Worm (Caenorhabditis elegans) whole organism, L1 larva: ENCODE measurements around the gene srh-131.
A peak's percentile ranks its signal among the peaks of the same experiment; 100 is the strongest.

Experiments
- C04F5.9 ChIP-seq: sonication (generic microtip); optimal IDR thresholded peaks from 2 replicates; lab custom pipeline; 2016; ENCODE audit warnings: missing genetic modification characterization, missing compliant biosample characterization
- F16B12.6 ChIP-seq: fragments of 150-350 bp; optimal IDR thresholded peaks from 2 replicates; lab custom pipeline; 2014; ENCODE audit warnings: missing biosample characterization, missing genetic modification characterization
- Y116A8C.19 ChIP-seq: sonication (generic microtip); optimal IDR thresholded peaks from 2 replicates; lab custom pipeline; 2016; ENCODE audit warnings: missing compliant biosample characterization, missing genetic modification characterization, borderline replicate concordance
- ama-1 ChIP-seq: fragments of 150-350 bp; optimal IDR thresholded peaks from 2 replicates; lab custom pipeline; 2014
- ces-1 ChIP-seq: fragments of 150-350 bp; optimal IDR thresholded peaks from 2 replicates; lab custom pipeline; 2014; ENCODE audit warnings: missing biosample characterization, missing genetic modification reagents, missing genetic modification characterization
- dpl-1 ChIP-seq, 3 experiments: fragments of 150-350 bp in 2 of 3; sonication (generic microtip) in 1 of 3; optimal IDR thresholded peaks; 2 replicates each; lab custom pipeline; 2014 to 2017; ENCODE audit warnings: missing biosample characterization in 3 of 3, missing genetic modification characterization in 3 of 3, missing genetic modification reagents in 3 of 3
- dsc-1 ChIP-seq: sonication (generic microtip); optimal IDR thresholded peaks from 2 replicates; lab custom pipeline; 2016; ENCODE audit warnings: mild to moderate bottlenecking, missing genetic modification characterization, missing compliant biosample characterization
- efl-1 ChIP-seq, 4 experiments: fragments of 150-350 bp; optimal IDR thresholded peaks in 3 of 4; peaks in 1 of 4; 1 replicate in 1 of 4; 2 replicates in 3 of 4; lab custom pipeline; 2014; ENCODE audit warnings: missing biosample characterization in 2 of 4, missing genetic modification characterization in 2 of 4, missing genetic modification reagents in 2 of 4
- efl-3 ChIP-seq: fragments of 200-800 bp; sonication (Bioruptor generic); optimal IDR thresholded peaks from 2 replicates; lab custom pipeline; 2018; ENCODE audit warnings: mild to moderate bottlenecking, missing genetic modification characterization, missing compliant biosample characterization
- egl-13 ChIP-seq: sonication (generic microtip); optimal IDR thresholded peaks from 2 replicates; lab custom pipeline; 2016; ENCODE audit warnings: missing genotype, missing genetic modification reagents, missing genetic modification characterization, missing compliant biosample characterization
- egl-27 ChIP-seq, 2 experiments: fragments of 150-350 bp in 1 of 2; sonication (generic microtip); optimal IDR thresholded peaks; 3 replicates each; lab custom pipeline; 2017 to 2018; ENCODE audit warnings: missing biosample characterization in 2 of 2, missing genetic modification characterization in 2 of 2, missing genetic modification reagents in 2 of 2
- elt-2 ChIP-seq: sonication (generic microtip); optimal IDR thresholded peaks from 2 replicates; lab custom pipeline; 2016; ENCODE audit warnings: missing genetic modification characterization, mild to moderate bottlenecking, inconsistent platforms, missing compliant biosample characterization, missing genetic modification reagents
- ets-5 ChIP-seq: fragments of 200-800 bp; sonication (Bioruptor generic); IDR thresholded peaks from 2 replicates; pipeline ENCODE4 v1.3.6; 2022; ENCODE audit warnings: missing genetic modification characterization, missing compliant biosample characterization
- fkh-10 ChIP-seq: sonication (generic microtip); optimal IDR thresholded peaks from 2 replicates; lab custom pipeline; 2017; ENCODE audit warnings: missing biosample characterization, missing genetic modification reagents, missing genetic modification characterization
- fkh-8 ChIP-seq: sonication (generic microtip); optimal IDR thresholded peaks from 2 replicates; lab custom pipeline; 2016; ENCODE audit warnings: mild to moderate bottlenecking, missing genetic modification characterization, missing compliant biosample characterization
- fos-1 ChIP-seq: fragments of 150-350 bp; optimal IDR thresholded peaks from 2 replicates; lab custom pipeline; 2014; ENCODE audit warnings: missing biosample characterization, missing genetic modification characterization
- hlh-4 ChIP-seq: sonication (generic microtip); optimal IDR thresholded peaks from 2 replicates; lab custom pipeline; 2016; ENCODE audit warnings: mild to moderate bottlenecking, missing genetic modification characterization, missing compliant biosample characterization
- isw-1 ChIP-seq: fragments of 200-800 bp; sonication (Bioruptor generic); IDR thresholded peaks from 2 replicates; pipeline ENCODE4 v1.3.6; 2022; ENCODE audit warnings: missing genetic modification characterization, missing compliant biosample characterization
- jun-1 ChIP-seq: fragments of 150-350 bp; optimal IDR thresholded peaks from 2 replicates; lab custom pipeline; 2014; ENCODE audit warnings: missing biosample characterization, missing genetic modification reagents, missing genetic modification characterization
- lin-13 ChIP-seq: fragments of 150-350 bp; optimal IDR thresholded peaks from 2 replicates; lab custom pipeline; 2014; ENCODE audit warnings: missing biosample characterization, missing genetic modification reagents, missing genetic modification characterization
- lin-14 ChIP-seq: fragments of 200-800 bp; sonication (Bioruptor generic); optimal IDR thresholded peaks from 2 replicates; lab custom pipeline; 2018; ENCODE audit warnings: mild to moderate bottlenecking, missing genetic modification characterization, moderate library complexity, missing compliant biosample characterization
- lin-15B ChIP-seq: fragments of 150-350 bp; sonication (generic microtip); optimal IDR thresholded peaks from 3 replicates; lab custom pipeline; 2014; ENCODE audit warnings: missing biosample characterization, missing genetic modification characterization
- lin-35 ChIP-seq, 2 experiments: fragments of 150-350 bp; optimal IDR thresholded peaks; 2 replicates each; lab custom pipeline; 2014; ENCODE audit warnings: missing biosample characterization in 2 of 2, missing genetic modification characterization in 2 of 2, missing genetic modification reagents in 2 of 2
- lin-39 ChIP-seq: fragments of 150-350 bp; optimal IDR thresholded peaks from 2 replicates; lab custom pipeline; 2014; ENCODE audit warnings: missing biosample characterization, missing genetic modification reagents, missing genetic modification characterization
- lsy-2 ChIP-seq, 2 experiments: fragments of 150-350 bp; optimal IDR thresholded peaks; 2 replicates each; lab custom pipeline; 2014; ENCODE audit warnings: missing biosample characterization in 2 of 2, missing genetic modification characterization in 2 of 2
- mab-9 ChIP-seq: fragments of 200-800 bp; sonication (Bioruptor generic); IDR thresholded peaks from 2 replicates; pipeline ENCODE4 v1.3.6; 2022; ENCODE audit warnings: missing genetic modification reagents, missing genetic modification characterization, missing compliant biosample characterization
- nhr-12 ChIP-seq: sonication (generic microtip); optimal IDR thresholded peaks from 2 replicates; lab custom pipeline; 2017; ENCODE audit warnings: missing biosample characterization, missing genetic modification characterization
- nhr-28 ChIP-seq: fragments of 150-350 bp; optimal IDR thresholded peaks from 2 replicates; lab custom pipeline; 2014; ENCODE audit warnings: missing biosample characterization, missing genetic modification characterization
- nhr-71 ChIP-seq: sonication (generic microtip); optimal IDR thresholded peaks from 2 replicates; lab custom pipeline; 2016; ENCODE audit warnings: mild to moderate bottlenecking, missing genetic modification characterization, moderate library complexity, missing compliant biosample characterization
- nhr-76 ChIP-seq: sonication (generic microtip); optimal IDR thresholded peaks from 2 replicates; lab custom pipeline; 2017; ENCODE audit warnings: missing biosample characterization, missing genetic modification characterization
- nhr-84 ChIP-seq: sonication (generic microtip); optimal IDR thresholded peaks from 2 replicates; lab custom pipeline; 2017; ENCODE audit warnings: missing biosample characterization, missing genetic modification characterization
- nhr-85 ChIP-seq: sonication (generic microtip); peaks from one replicate; lab custom pipeline; 2016; ENCODE audit warnings: missing genetic modification characterization, inconsistent platforms, missing compliant biosample characterization
- nhr-90 ChIP-seq: sonication (generic microtip); optimal IDR thresholded peaks from 2 replicates; lab custom pipeline; 2016; ENCODE audit warnings: mild to moderate bottlenecking, missing genetic modification characterization, missing compliant biosample characterization; ENCODE audit not compliant: poor library complexity
- pag-3 ChIP-seq: sonication (generic microtip); optimal IDR thresholded peaks from 2 replicates; lab custom pipeline; 2017; ENCODE audit warnings: missing genetic modification characterization, mild to moderate bottlenecking, missing compliant biosample characterization, antibody characterized with exemption, borderline replicate concordance; ENCODE audit not compliant: insufficient read depth
- rnt-1 ChIP-seq: sonication (generic microtip); optimal IDR thresholded peaks from 2 replicates; lab custom pipeline; 2016; ENCODE audit warnings: mild to moderate bottlenecking, missing genetic modification characterization, moderate library complexity, missing compliant biosample characterization
- skn-1 ChIP-seq: fragments of 150-350 bp; optimal IDR thresholded peaks from 2 replicates; lab custom pipeline; 2014; ENCODE audit warnings: missing biosample characterization, missing genetic modification characterization
- swsn-7 ChIP-seq: sonication (generic microtip); optimal IDR thresholded peaks from 2 replicates; lab custom pipeline; 2016; ENCODE audit warnings: missing genetic modification characterization, missing compliant biosample characterization
- tbx-2 ChIP-seq: sonication (generic microtip); optimal IDR thresholded peaks from 2 replicates; lab custom pipeline; 2016; ENCODE audit warnings: missing genetic modification characterization, missing compliant biosample characterization
- tlp-1 ChIP-seq: fragments of 150-350 bp; optimal IDR thresholded peaks from 2 replicates; lab custom pipeline; 2014; ENCODE audit warnings: missing biosample characterization, missing genetic modification characterization
- unc-62 ChIP-seq: fragments of 150-350 bp; optimal IDR thresholded peaks from 2 replicates; lab custom pipeline; 2014; ENCODE audit warnings: missing biosample characterization, missing genetic modification reagents, missing genetic modification characterization
- unc-98 ChIP-seq: fragments of 200-800 bp; sonication (Bioruptor generic); IDR thresholded peaks from 2 replicates; pipeline ENCODE4 v1.3.6; 2022; ENCODE audit warnings: missing genetic modification characterization, missing compliant biosample characterization
- xbp-1 ChIP-seq: sonication (generic microtip); optimal IDR thresholded peaks from 2 replicates; lab custom pipeline; 2016; ENCODE audit warnings: missing genetic modification characterization, missing compliant biosample characterization
- zip-4 ChIP-seq: fragments of 200-800 bp; sonication (Bioruptor generic); optimal IDR thresholded peaks from 2 replicates; lab custom pipeline; 2018; ENCODE audit warnings: mild to moderate bottlenecking, missing genetic modification characterization, moderate library complexity, missing compliant biosample characterization

The srh-131 gene

DNA sequence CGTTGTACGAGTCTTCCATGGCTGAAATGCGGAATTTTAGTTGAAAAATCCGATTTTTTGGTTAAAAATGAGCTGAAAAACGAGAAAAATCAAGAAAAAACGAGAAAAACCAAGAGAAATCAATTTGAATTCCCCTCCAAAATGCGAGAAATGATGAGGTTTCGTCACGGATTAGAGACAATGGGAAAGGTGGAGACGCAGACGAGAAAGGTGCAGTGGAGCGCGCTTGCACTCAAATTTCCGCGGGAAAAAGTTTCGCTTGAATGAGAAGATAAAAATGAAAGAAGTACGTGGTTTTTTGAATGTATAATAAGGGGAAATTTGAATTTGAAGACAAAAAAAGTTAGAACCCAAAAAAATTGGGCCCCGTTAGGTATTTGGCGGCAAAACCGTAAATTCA, 39.6 kb upstream of the srh-131 start, which contains the start of gene efl-1 (continued):
- TF ChIP-seq mab-9 (GFP tag; lab: Robert Waterston, UW) (peak; percentile 84), C04F5.9 (tag; lab: Kevin White, UChicago) (peak; percentile 52), unc-98 (GFP tag; lab: Robert Waterston, UW) (peak; percentile 77), tlp-1 (tag; lab: Kevin White, UChicago) (no peak), lin-39 (tag; lab: Kevin White, UChicago) (peak; percentile 82), lin-13 (GFP tag; lab: Kevin White, UChicago) (peak; percentile 91), rnt-1 (tag; lab: Kevin White, UChicago) (peak; percentile 97)

DNA sequence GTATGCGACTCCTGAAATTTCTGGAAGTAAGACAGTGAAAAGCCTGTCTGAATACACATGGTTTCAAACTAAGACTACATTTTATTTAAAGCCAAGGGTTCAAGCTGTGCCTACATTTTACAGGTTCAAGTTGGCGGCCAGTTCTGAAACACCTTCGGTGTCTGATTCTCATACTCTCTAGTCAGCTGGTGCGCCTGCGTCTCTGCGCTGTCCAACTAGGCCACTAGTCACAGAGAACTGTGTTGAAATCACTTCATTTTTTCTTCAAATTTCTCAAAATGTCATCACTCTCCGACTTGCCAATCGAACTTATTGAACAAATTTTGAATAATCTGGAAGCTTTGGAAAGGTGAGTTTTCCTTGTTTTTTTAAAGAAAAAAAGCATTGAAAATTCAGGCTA, 38.7 kb upstream of the srh-131 start, which contains the start of gene fbxa-90:
fbxa-90 (plus strand) TSS at position 179 of the 400 bp plus-strand sequence.
- no peak for TF ChIP-seq lin-15B
- no peak for TF ChIP-seq unc-62 (GFP tag; lab: Kevin White, UChicago)
- TF ChIP-seq egl-13 (tag; lab: Kevin White, UChicago), result no peak
- TF ChIP-seq lin-35 (GFP tag; optimal IDR thresholded peaks at IDR 0.05; lab: Kevin White, UChicago), result peak in 1 of 2 experiments; percentile 54
- no peak for TF ChIP-seq mab-9 (GFP tag; lab: Robert Waterston, UW)
- TF ChIP-seq elt-2 (tag; lab: Kevin White, UChicago), result no peak
- TF ChIP-seq skn-1, result peak; percentile 15
- TF ChIP-seq dpl-1 (GFP tag; optimal IDR thresholded peaks at IDR 0.05; lab: Kevin White, UChicago), result peak in 2 of 3 experiments; percentile 27 to 31
- peak; percentile 29 to 64 for TF ChIP-seq efl-1 (optimal IDR thresholded peaks at IDR 0.05; lab: Kevin White, UChicago)
- peak in 1 of 2 experiments; percentile 94 for TF ChIP-seq efl-1 (GFP tag; optimal IDR thresholded peaks at IDR 0.05 in 1 of 2; lab: Kevin White, UChicago)

ce11 chrV:16972134-16972533, 33.2 kb upstream of the srh-131 start, which contains the start of gene srh-119:
Gene srh-119, plus strand, starts transcription at chrV:16972434.
- TF ChIP-seq ama-1 (lab: Kevin White, UChicago) (no peak), jun-1 (tag; lab: Kevin White, UChicago) (no peak), skn-1 (no peak), nhr-28 (tag; lab: Kevin White, UChicago) (no peak), swsn-7 (no peak), egl-13 (tag; lab: Kevin White, UChicago) (no peak), nhr-85 (tag; lab: Kevin White, UChicago) (no peak), xbp-1 (tag; lab: Kevin White, UChicago) (no peak), nhr-71 (tag; lab: Kevin White, UChicago) (no peak), lin-14 (GFP tag; lab: Kevin White, UChicago) (no peak), hlh-4 (no peak), isw-1 (GFP tag; lab: Robert Waterston, UW) (no peak), F16B12.6 (no peak), dsc-1 (no peak), efl-3 (GFP tag; lab: Kevin White, UChicago) (no peak), fos-1 (tag; lab: Kevin White, UChicago) (no peak), ces-1 (GFP tag; lab: Kevin White, UChicago) (no peak), unc-62 (GFP tag; lab: Kevin White, UChicago) (no peak)

DNA sequence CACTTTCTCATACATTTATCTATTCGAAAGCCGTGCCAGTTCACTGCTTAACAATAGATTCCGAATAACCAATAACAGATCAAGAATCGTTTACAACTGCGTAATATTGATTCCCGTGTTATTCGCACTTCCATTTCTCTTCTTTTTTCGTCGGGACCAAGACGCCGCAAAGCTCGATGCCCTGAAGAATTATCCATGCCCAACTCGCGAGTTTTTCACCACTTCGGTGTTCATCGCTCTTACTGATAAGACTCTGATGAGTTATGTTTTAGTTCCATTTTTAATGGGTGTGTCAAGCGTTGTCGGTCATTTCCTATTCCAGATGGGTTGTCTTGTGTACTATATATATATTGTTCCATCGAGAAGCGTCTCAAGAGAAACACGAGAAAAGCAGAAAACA, 32.0 kb upstream of the srh-131 start:
- TF ChIP-seq ets-5 (GFP tag; lab: Robert Waterston, UW), result no peak
- no peak for TF ChIP-seq nhr-12 (tag; lab: Kevin White, UChicago)
- TF ChIP-seq pag-3 (tag; lab: Kevin White, UChicago), result no peak
- TF ChIP-seq egl-27 (tag; optimal IDR thresholded peaks at IDR 0.05; lab: Kevin White, UChicago), result no peak
- no peak for TF ChIP-seq jun-1 (tag; lab: Kevin White, UChicago)
- no peak for TF ChIP-seq nhr-90 (tag; lab: Kevin White, UChicago)
- no peak for TF ChIP-seq ama-1 (lab: Kevin White, UChicago)
- TF ChIP-seq rnt-1 (tag; lab: Kevin White, UChicago), result no peak
- TF ChIP-seq nhr-76 (tag; lab: Kevin White, UChicago), result no peak
- no peak for TF ChIP-seq fkh-10 (GFP tag; lab: Kevin White, UChicago)
- TF ChIP-seq Y116A8C.19 (tag; lab: Kevin White, UChicago), result no peak
- no peak for TF ChIP-seq unc-62 (GFP tag; lab: Kevin White, UChicago)
- no peak for TF ChIP-seq tbx-2 (tag; lab: Kevin White, UChicago)
- no peak for TF ChIP-seq elt-2 (tag; lab: Kevin White, UChicago)
- no peak for TF ChIP-seq lin-39 (tag; lab: Kevin White, UChicago)
- no peak for TF ChIP-seq lsy-2 (tag; optimal IDR thresholded peaks at IDR 0.05; lab: Kevin White, UChicago)
- no peak for TF ChIP-seq zip-4 (GFP tag; lab: Kevin White, UChicago)
- TF ChIP-seq fkh-8, result no peak
- no peak for TF ChIP-seq nhr-84 (tag; lab: Kevin White, UChicago)
